Worm (Caenorhabditis elegans) whole organism, L1 larva: Measurements from ENCODE around the gene ced-7.

Experiments
- C04F5.9 ChIP-seq: sonication (generic microtip); optimal IDR thresholded peaks from 2 replicates; lab custom pipeline; 2016; ENCODE audit warnings: missing genetic modification characterization, missing compliant biosample characterization
- C16A3.4 ChIP-seq: fragments of 150-350 bp; optimal IDR thresholded peaks from 2 replicates; lab custom pipeline; 2014; ENCODE audit warnings: missing biosample characterization, missing genetic modification characterization
- C34B4.2 ChIP-seq: sonication (generic microtip); optimal IDR thresholded peaks from 2 replicates; lab custom pipeline; 2017; ENCODE audit warnings: mild to moderate bottlenecking, missing genetic modification characterization, missing compliant biosample characterization
- F16B12.6 ChIP-seq: fragments of 150-350 bp; optimal IDR thresholded peaks from 2 replicates; lab custom pipeline; 2014; ENCODE audit warnings: missing biosample characterization, missing genetic modification characterization
- blmp-1 ChIP-seq: fragments of 150-350 bp; optimal IDR thresholded peaks from 2 replicates; lab custom pipeline; 2014; ENCODE audit warnings: missing biosample characterization, missing genetic modification characterization
- ceh-63 ChIP-seq: fragments of 200-800 bp; sonication (Bioruptor generic); optimal IDR thresholded peaks from 2 replicates; lab custom pipeline; 2018; ENCODE audit warnings: mild to moderate bottlenecking, missing genetic modification characterization, missing compliant biosample characterization
- ceh-88 ChIP-seq: fragments of 200-800 bp; sonication (Bioruptor generic); IDR thresholded peaks from 2 replicates; pipeline ENCODE4 v1.3.6; 2022; ENCODE audit warnings: missing genetic modification characterization, missing compliant biosample characterization
- ces-1 ChIP-seq: fragments of 150-350 bp; optimal IDR thresholded peaks from 2 replicates; lab custom pipeline; 2014; ENCODE audit warnings: missing biosample characterization, missing genetic modification reagents, missing genetic modification characterization
- dpl-1 ChIP-seq, 3 experiments: fragments of 150-350 bp in 2 of 3; sonication (generic microtip) in 1 of 3; optimal IDR thresholded peaks; 2 replicates each; lab custom pipeline; 2014 to 2017; ENCODE audit warnings: missing biosample characterization in 3 of 3, missing genetic modification characterization in 3 of 3, missing genetic modification reagents in 3 of 3
- efl-1 ChIP-seq, 4 experiments: fragments of 150-350 bp; optimal IDR thresholded peaks in 3 of 4; peaks in 1 of 4; 1 replicate in 1 of 4; 2 replicates in 3 of 4; lab custom pipeline; 2014; ENCODE audit warnings: missing biosample characterization in 2 of 4, missing genetic modification characterization in 2 of 4, missing genetic modification reagents in 2 of 4
- efl-3 ChIP-seq: fragments of 200-800 bp; sonication (Bioruptor generic); optimal IDR thresholded peaks from 2 replicates; lab custom pipeline; 2018; ENCODE audit warnings: mild to moderate bottlenecking, missing genetic modification characterization, missing compliant biosample characterization
- egl-13 ChIP-seq: sonication (generic microtip); optimal IDR thresholded peaks from 2 replicates; lab custom pipeline; 2016; ENCODE audit warnings: missing genotype, missing genetic modification reagents, missing genetic modification characterization, missing compliant biosample characterization
- elt-3 ChIP-seq, 6 experiments: fragments of 150-350 bp in 1 of 6; sonication (generic microtip); optimal IDR thresholded peaks; 2 replicates each; lab custom pipeline; 2017 to 2018; ENCODE audit warnings: missing biosample characterization in 6 of 6, missing genetic modification characterization in 6 of 6, inconsistent platforms in 1 of 6
- fkh-10 ChIP-seq: sonication (generic microtip); optimal IDR thresholded peaks from 2 replicates; lab custom pipeline; 2017; ENCODE audit warnings: missing biosample characterization, missing genetic modification reagents, missing genetic modification characterization
- fkh-4 ChIP-seq: sonication (generic microtip); optimal IDR thresholded peaks from 2 replicates; lab custom pipeline; 2016; ENCODE audit warnings: missing compliant biosample characterization, missing genetic modification characterization, borderline replicate concordance
- grh-1 ChIP-seq: fragments of 200-800 bp; sonication (Bioruptor generic); IDR thresholded peaks from 2 replicates; pipeline ENCODE4 v1.3.6; 2022; ENCODE audit warnings: missing genetic modification reagents, missing genetic modification characterization, missing compliant biosample characterization
- hlh-4 ChIP-seq: sonication (generic microtip); optimal IDR thresholded peaks from 2 replicates; lab custom pipeline; 2016; ENCODE audit warnings: mild to moderate bottlenecking, missing genetic modification characterization, missing compliant biosample characterization
- irx-1 ChIP-seq: sonication (generic microtip); optimal IDR thresholded peaks from 2 replicates; lab custom pipeline; 2016; ENCODE audit warnings: missing genetic modification characterization, missing compliant biosample characterization
- lin-13 ChIP-seq: fragments of 150-350 bp; optimal IDR thresholded peaks from 2 replicates; lab custom pipeline; 2014; ENCODE audit warnings: missing biosample characterization, missing genetic modification reagents, missing genetic modification characterization
- lin-14 ChIP-seq: fragments of 200-800 bp; sonication (Bioruptor generic); optimal IDR thresholded peaks from 2 replicates; lab custom pipeline; 2018; ENCODE audit warnings: mild to moderate bottlenecking, missing genetic modification characterization, moderate library complexity, missing compliant biosample characterization
- lin-35 ChIP-seq, 2 experiments: fragments of 150-350 bp; optimal IDR thresholded peaks; 2 replicates each; lab custom pipeline; 2014; ENCODE audit warnings: missing biosample characterization in 2 of 2, missing genetic modification characterization in 2 of 2, missing genetic modification reagents in 2 of 2
- lir-3 ChIP-seq: sonication (generic microtip); optimal IDR thresholded peaks from 2 replicates; lab custom pipeline; 2016; ENCODE audit warnings: mild to moderate bottlenecking, missing genetic modification characterization, moderate library complexity, missing compliant biosample characterization; ENCODE audit not compliant: poor library complexity
- lsy-2 ChIP-seq, 2 experiments: fragments of 150-350 bp; optimal IDR thresholded peaks; 2 replicates each; lab custom pipeline; 2014; ENCODE audit warnings: missing biosample characterization in 2 of 2, missing genetic modification characterization in 2 of 2
- mep-1 ChIP-seq: fragments of 150-350 bp; optimal IDR thresholded peaks from 2 replicates; lab custom pipeline; 2014; ENCODE audit warnings: missing biosample characterization, missing genetic modification characterization
- nhr-237 ChIP-seq: fragments of 150-350 bp; optimal IDR thresholded peaks from 2 replicates; lab custom pipeline; 2014; ENCODE audit warnings: missing biosample characterization, missing genetic modification characterization
- nhr-47 ChIP-seq: sonication (generic microtip); optimal IDR thresholded peaks from 2 replicates; lab custom pipeline; 2016; ENCODE audit warnings: mild to moderate bottlenecking, missing genetic modification characterization, moderate library complexity, missing compliant biosample characterization
- nhr-76 ChIP-seq: sonication (generic microtip); optimal IDR thresholded peaks from 2 replicates; lab custom pipeline; 2017; ENCODE audit warnings: missing biosample characterization, missing genetic modification characterization
- nhr-84 ChIP-seq: sonication (generic microtip); optimal IDR thresholded peaks from 2 replicates; lab custom pipeline; 2017; ENCODE audit warnings: missing biosample characterization, missing genetic modification characterization
- nhr-85 ChIP-seq: sonication (generic microtip); peaks from one replicate; lab custom pipeline; 2016; ENCODE audit warnings: missing genetic modification characterization, inconsistent platforms, missing compliant biosample characterization
- nhr-90 ChIP-seq: sonication (generic microtip); optimal IDR thresholded peaks from 2 replicates; lab custom pipeline; 2016; ENCODE audit warnings: mild to moderate bottlenecking, missing genetic modification characterization, missing compliant biosample characterization; ENCODE audit not compliant: poor library complexity
- pqm-1 ChIP-seq: sonication (generic microtip); optimal IDR thresholded peaks from 3 replicates; lab custom pipeline; 2017; ENCODE audit warnings: missing biosample characterization, missing genetic modification characterization
- rnt-1 ChIP-seq: sonication (generic microtip); optimal IDR thresholded peaks from 2 replicates; lab custom pipeline; 2016; ENCODE audit warnings: mild to moderate bottlenecking, missing genetic modification characterization, moderate library complexity, missing compliant biosample characterization
- skn-1 ChIP-seq: fragments of 150-350 bp; optimal IDR thresholded peaks from 2 replicates; lab custom pipeline; 2014; ENCODE audit warnings: missing biosample characterization, missing genetic modification characterization
- snu-23 ChIP-seq: sonication (generic microtip); optimal IDR thresholded peaks from 2 replicates; lab custom pipeline; 2016; ENCODE audit warnings: missing genetic modification characterization, missing compliant biosample characterization
- sptf-1 ChIP-seq: fragments of 150-350 bp; optimal IDR thresholded peaks from 2 replicates; lab custom pipeline; 2014; ENCODE audit warnings: missing biosample characterization, missing genetic modification characterization
- sup-37 ChIP-seq: fragments of 200-800 bp; sonication (Bioruptor generic); optimal IDR thresholded peaks from 2 replicates; lab custom pipeline; 2018; ENCODE audit warnings: mild to moderate bottlenecking, missing genetic modification characterization, missing compliant biosample characterization
- tbx-2 ChIP-seq: sonication (generic microtip); optimal IDR thresholded peaks from 2 replicates; lab custom pipeline; 2016; ENCODE audit warnings: missing genetic modification characterization, missing compliant biosample characterization
- tlp-1 ChIP-seq: fragments of 150-350 bp; optimal IDR thresholded peaks from 2 replicates; lab custom pipeline; 2014; ENCODE audit warnings: missing biosample characterization, missing genetic modification characterization
- unc-30 ChIP-seq: sonication (generic microtip); optimal IDR thresholded peaks from 2 replicates; lab custom pipeline; 2017; ENCODE audit warnings: missing biosample characterization, missing genetic modification characterization
- unc-62 ChIP-seq: fragments of 150-350 bp; optimal IDR thresholded peaks from 2 replicates; lab custom pipeline; 2014; ENCODE audit warnings: missing biosample characterization, missing genetic modification reagents, missing genetic modification characterization
- unc-86 ChIP-seq: sonication (generic microtip); optimal IDR thresholded peaks from 2 replicates; lab custom pipeline; 2016; ENCODE audit warnings: missing genetic modification characterization, missing compliant biosample characterization
- xbp-1 ChIP-seq: sonication (generic microtip); optimal IDR thresholded peaks from 2 replicates; lab custom pipeline; 2016; ENCODE audit warnings: missing genetic modification characterization, missing compliant biosample characterization

ced-7 gene

DNA sequence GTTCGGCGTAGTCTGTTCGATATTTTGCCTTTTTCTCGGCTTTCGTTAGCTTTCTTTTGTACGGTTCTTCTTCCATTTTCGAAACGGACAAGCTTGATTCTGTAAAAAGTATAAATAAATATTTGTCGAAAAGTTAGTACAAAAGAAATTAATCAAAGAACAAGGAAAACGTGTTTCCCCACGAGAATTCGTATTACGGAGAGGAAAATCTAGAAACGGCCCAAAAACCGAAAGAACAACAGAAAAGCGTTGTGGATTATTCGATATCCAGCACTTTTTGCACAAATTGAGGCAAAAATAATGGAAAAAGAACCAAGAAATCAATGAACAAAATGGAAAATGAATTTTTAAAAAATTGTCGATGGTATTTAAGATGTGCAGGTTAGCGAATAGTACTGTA is 37.6 kb downstream of the ced-7 start, which contains the start of gene mut-7:
mut-7 (minus strand) TSS at position 101 of the 400 bp plus-strand sequence.
- TF ChIP-seq snu-23 (GFP tag; lab: Kevin White, UChicago) (no peak), nhr-85 (tag; lab: Kevin White, UChicago) (no peak), nhr-84 (no peak), blmp-1 (no peak), xbp-1 (no peak), irx-1 (tag; lab: Kevin White, UChicago) (no peak), rnt-1 (tag; lab: Kevin White, UChicago) (no peak), unc-62 (GFP tag; lab: Kevin White, UChicago) (no peak), tlp-1 (tag; lab: Kevin White, UChicago) (no peak), sptf-1 (no peak), lin-13 (GFP tag; lab: Kevin White, UChicago) (no peak), C16A3.4 (tag; lab: Kevin White, UChicago) (no peak), ceh-88 (GFP tag; lab: Robert Waterston, UW) (no peak), efl-1 (optimal IDR thresholded peaks at IDR 0.05; lab: Kevin White, UChicago) (no peak), efl-1 (GFP tag; optimal IDR thresholded peaks at IDR 0.05 in 1 of 2; lab: Kevin White, UChicago) (no peak), tbx-2 (no peak), C04F5.9 (tag; lab: Kevin White, UChicago) (no peak), unc-86 (tag; lab: Kevin White, UChicago) (no peak)

DNA sequence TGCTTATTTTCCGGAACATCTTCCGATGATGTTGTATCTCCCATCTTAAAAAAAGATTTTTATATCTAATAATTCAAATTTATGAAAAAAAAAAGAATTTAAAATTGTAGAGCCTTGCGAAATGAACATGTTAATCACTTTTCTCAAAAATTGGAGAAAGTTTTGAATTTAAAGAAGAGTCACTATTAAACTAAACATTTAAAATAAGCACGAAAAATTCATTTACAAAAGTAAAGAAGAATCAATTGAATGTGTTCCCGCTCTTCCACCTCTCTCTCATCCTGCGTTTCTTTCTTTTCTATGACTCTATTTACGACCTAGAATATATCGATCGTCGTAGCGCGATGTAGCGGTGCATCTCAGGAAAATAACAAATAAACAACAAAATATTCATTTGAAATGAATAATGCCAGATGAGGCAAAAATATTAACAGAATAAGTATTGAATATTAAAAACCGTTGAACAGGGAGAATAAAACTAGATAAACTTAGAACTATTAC is 41.2 kb downstream of the ced-7 start, which contains the start of gene ZK1098.3:
ZK1098.3 (minus strand) TSS at position 51 of the 501 bp plus-strand sequence.
- no peak for TF ChIP-seq C34B4.2 (tag; lab: Kevin White, UChicago)
- no peak for TF ChIP-seq unc-30 (tag; lab: Kevin White, UChicago)
- TF ChIP-seq dpl-1 (GFP tag; optimal IDR thresholded peaks at IDR 0.05; lab: Kevin White, UChicago): peak in 2 of 3 experiments; percentile 9 to 45
- peak; percentile 18 to 60 for TF ChIP-seq lsy-2 (tag; optimal IDR thresholded peaks at IDR 0.05; lab: Kevin White, UChicago)
- peak; percentile 15 for TF ChIP-seq blmp-1
- TF ChIP-seq efl-3 (GFP tag; lab: Kevin White, UChicago): no peak
- no peak for TF ChIP-seq fkh-10 (GFP tag; lab: Kevin White, UChicago)
- TF ChIP-seq lin-35 (GFP tag; optimal IDR thresholded peaks at IDR 0.05; lab: Kevin White, UChicago): peak in 1 of 2 experiments; percentile 12
- no peak for TF ChIP-seq ces-1 (GFP tag; lab: Kevin White, UChicago)
- no peak for TF ChIP-seq nhr-47 (tag; lab: Kevin White, UChicago)
- no peak for TF ChIP-seq grh-1
- no peak for TF ChIP-seq skn-1 (tag; lab: Kevin White, UChicago)
- peak; percentile 49 for TF ChIP-seq mep-1 (tag; lab: Kevin White, UChicago)
- no peak for TF ChIP-seq lir-3
- peak; percentile 12 to 24 for TF ChIP-seq efl-1 (optimal IDR thresholded peaks at IDR 0.05; lab: Kevin White, UChicago)
- peak in 1 of 2 experiments; percentile 14 for TF ChIP-seq efl-1 (GFP tag; optimal IDR thresholded peaks at IDR 0.05 in 1 of 2; lab: Kevin White, UChicago)
- no peak for TF ChIP-seq nhr-76 (tag; lab: Kevin White, UChicago)
- TF ChIP-seq ceh-63: no peak
- no peak for TF ChIP-seq pqm-1 (tag; lab: Kevin White, UChicago)

DNA sequence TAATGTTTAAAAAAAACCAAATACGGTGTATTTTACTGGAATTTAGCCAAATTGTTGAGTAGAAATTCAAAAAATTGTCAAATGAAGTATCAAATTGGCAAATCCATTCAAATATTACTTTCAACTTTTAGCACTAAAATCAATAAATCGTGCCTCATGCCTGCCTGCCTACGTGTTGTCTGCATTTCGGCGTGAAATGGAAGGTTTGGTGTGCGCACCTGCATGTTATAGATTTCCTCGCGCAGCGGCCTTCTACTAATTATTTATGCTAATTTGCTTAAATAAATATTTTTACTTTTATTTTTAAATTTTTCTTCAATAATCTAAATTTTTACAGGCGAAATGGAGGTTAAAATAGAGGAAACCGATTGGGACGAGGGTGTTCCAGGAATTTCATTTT is 51.1 kb downstream of the ced-7 start, which contains the start of gene ZK1098.2:
ZK1098.2 (plus strand) TSS at position 336 of the 400 bp plus-strand sequence.
- no peak for TF ChIP-seq nhr-90 (tag; lab: Kevin White, UChicago)
- TF ChIP-seq elt-3 (tag; optimal IDR thresholded peaks at IDR 0.05; lab: Kevin White, UChicago): peak in 1 of 6 experiments; percentile 7
- peak; percentile 22 to 32 for TF ChIP-seq lin-35 (GFP tag; optimal IDR thresholded peaks at IDR 0.05; lab: Kevin White, UChicago)
- TF ChIP-seq fkh-4: no peak
- TF ChIP-seq skn-1 (tag; lab: Kevin White, UChicago): peak; percentile 1
- no peak for TF ChIP-seq egl-13 (tag; lab: Kevin White, UChicago)
- TF ChIP-seq efl-1 (optimal IDR thresholded peaks at IDR 0.05; lab: Kevin White, UChicago): peak; percentile 5 to 14
- TF ChIP-seq efl-1 (GFP tag; optimal IDR thresholded peaks at IDR 0.05 in 1 of 2; lab: Kevin White, UChicago): peak in 1 of 2 experiments; percentile 23
- peak; percentile 28 for TF ChIP-seq C16A3.4 (tag; lab: Kevin White, UChicago)
- TF ChIP-seq ceh-88 (GFP tag; lab: Robert Waterston, UW): no peak
- TF ChIP-seq sup-37: no peak
- peak; percentile 46 for TF ChIP-seq blmp-1
- no peak for TF ChIP-seq nhr-237 (tag; lab: Kevin White, UChicago)
- peak in 1 of 3 experiments; percentile 42 for TF ChIP-seq dpl-1 (GFP tag; optimal IDR thresholded peaks at IDR 0.05; lab: Kevin White, UChicago)
- no peak for TF ChIP-seq lin-14
- TF ChIP-seq rnt-1 (tag; lab: Kevin White, UChicago): no peak
- peak; percentile 30 to 53 for TF ChIP-seq lsy-2 (tag; optimal IDR thresholded peaks at IDR 0.05; lab: Kevin White, UChicago)
- no peak for TF ChIP-seq hlh-4 (tag; lab: Kevin White, UChicago)
- peak; percentile 23 for TF ChIP-seq snu-23 (GFP tag; lab: Kevin White, UChicago)
- TF ChIP-seq mep-1 (tag; lab: Kevin White, UChicago): peak; percentile 68
- peak; percentile 80 for TF ChIP-seq F16B12.6 (tag; lab: Kevin White, UChicago)
